Worm (Caenorhabditis elegans): Measurements from ENCODE around the gene melo-3.

- TF ChIP-seq tbx-2 (tag; optimal IDR thresholded peaks at IDR 0.05) = no peak
- TF ChIP-seq nhr-77 (tag; optimal IDR thresholded peaks at IDR 0.05) = no peak
- TF ChIP-seq lsy-12 (tag; optimal IDR thresholded peaks at IDR 0.05) = no peak
- TF ChIP-seq ama-1 (optimal IDR thresholded peaks at IDR 0.05) = no peak
- TF ChIP-seq elt-1 (tag; optimal IDR thresholded peaks at IDR 0.05) = no peak
- TF ChIP-seq unc-39 (tag; optimal IDR thresholded peaks at IDR 0.05) = no peak
- no peak for TF ChIP-seq nhr-25 (tag; optimal IDR thresholded peaks at IDR 0.05)
- TF ChIP-seq snpc-4 (tag; optimal IDR thresholded peaks at IDR 0.05) = no peak
- no peak for TF ChIP-seq skn-1 (tag; optimal IDR thresholded peaks at IDR 0.05)
- no peak for TF ChIP-seq elt-2 (tag; optimal IDR thresholded peaks at IDR 0.05)
- no peak for TF ChIP-seq lin-39 (tag; optimal IDR thresholded peaks at IDR 0.05)
These were observed 35.1 kb downstream of the melo-3 start for ce11 chrV:15001536-15001935.

All from whole organism, L3 larva.